Fruit fly (Drosophila melanogaster) whole organism, embryonic: ENCODE data around the gene Vps29.
A peak's percentile ranks its signal among the peaks of the same experiment; 100 is the strongest.

Experiments
- Atf3 ChIP-seq: fragments of 200-800 bp; sonication (Bioruptor generic); optimal IDR thresholded peaks from 3 replicates; lab custom pipeline; 2016; ENCODE audit warnings: missing biosample characterization, missing genetic modification characterization
- Atf6 ChIP-seq: fragments of 200-800 bp; sonication (Bioruptor generic); IDR thresholded peaks from 2 replicates; pipeline ENCODE4 v1.3.6; 2022; ENCODE audit warnings: missing biosample characterization, missing genetic modification characterization
- CG10267 ChIP-seq: fragments of 200-800 bp; sonication (Bioruptor generic); optimal IDR thresholded peaks from 2 replicates; lab custom pipeline; 2018; ENCODE audit warnings: missing biosample characterization, mild to moderate bottlenecking, missing genetic modification characterization, moderate library complexity
- CG10366 ChIP-seq: fragments of 200-800 bp; sonication (Bioruptor generic); IDR thresholded peaks from 2 replicates; pipeline ENCODE4 v1.3.6; 2022; ENCODE audit warnings: missing biosample characterization, missing genetic modification characterization
- CG10979 ChIP-seq: fragments of 200-800 bp; sonication (Bioruptor generic); optimal IDR thresholded peaks from 2 replicates; lab custom pipeline; 2018; ENCODE audit warnings: missing biosample characterization, mild to moderate bottlenecking, missing genetic modification characterization, moderate library complexity
- CG11504 ChIP-seq: fragments of 200-800 bp; sonication (Bioruptor generic); optimal IDR thresholded peaks from 3 replicates; lab custom pipeline; 2019; ENCODE audit warnings: missing biosample characterization, mild to moderate bottlenecking, missing genetic modification characterization, moderate library complexity
- CG12769 ChIP-seq: fragments of 200-800 bp; sonication (Bioruptor generic); optimal IDR thresholded peaks from 2 replicates; lab custom pipeline; 2019; ENCODE audit warnings: missing biosample characterization, mild to moderate bottlenecking, missing genetic modification characterization, moderate library complexity
- CG14710 ChIP-seq: fragments of 200-800 bp; sonication (Bioruptor generic); optimal IDR thresholded peaks from 3 replicates; lab custom pipeline; 2019; ENCODE audit warnings: missing biosample characterization, mild to moderate bottlenecking, missing genetic modification characterization, moderate library complexity
- CG1602 ChIP-seq: fragments of 200-800 bp; sonication (Bioruptor generic); optimal IDR thresholded peaks from 3 replicates; lab custom pipeline; 2016; ENCODE audit warnings: missing biosample characterization, missing genetic modification characterization
- CG16813 ChIP-seq: fragments of 200-800 bp; sonication (Bioruptor generic); IDR thresholded peaks from 3 replicates; pipeline ENCODE4 v1.3.6; 2022; ENCODE audit warnings: missing biosample characterization, missing genetic modification characterization; ENCODE audit not compliant: partially characterized antibody
- CG18011 ChIP-seq: fragments of 200-800 bp; sonication (Bioruptor generic); optimal IDR thresholded peaks from 2 replicates; lab custom pipeline; 2017; ENCODE audit warnings: missing biosample characterization, missing genetic modification characterization, mild to moderate bottlenecking, moderate library complexity, missing genotype
- CG30020 ChIP-seq: fragments of 200-800 bp; optimal IDR thresholded peaks from 2 replicates; lab custom pipeline; 2019; ENCODE audit warnings: missing biosample characterization, mild to moderate bottlenecking, missing genetic modification characterization, moderate library complexity
- CG31441 ChIP-seq: fragments of 200-800 bp; sonication (Bioruptor generic); IDR thresholded peaks from 2 replicates; pipeline ENCODE4 v1.3.6; 2022; ENCODE audit warnings: missing biosample characterization, missing genetic modification characterization
- CG3163 ChIP-seq: fragments of 200-800 bp; sonication (Bioruptor generic); optimal IDR thresholded peaks from 3 replicates; lab custom pipeline; 2016; ENCODE audit warnings: missing biosample characterization, missing genetic modification characterization
- CG32767 ChIP-seq: fragments of 200-800 bp; sonication (Bioruptor generic); IDR thresholded peaks from 2 replicates; pipeline ENCODE4 v1.3.6; 2022; ENCODE audit warnings: missing biosample characterization, missing genetic modification characterization
- CG3726 ChIP-seq: fragments of 200-800 bp; sonication (Bioruptor generic); IDR thresholded peaks from 3 replicates; pipeline ENCODE4, ENCODE4 v1.3.6; 2022; ENCODE audit warnings: missing biosample characterization, missing genetic modification characterization
- CG42726 ChIP-seq: fragments of 200-800 bp; sonication (Bioruptor generic); IDR thresholded peaks from 2 replicates; pipeline ENCODE4 v1.3.6; 2022; ENCODE audit warnings: missing biosample characterization, missing genetic modification characterization; ENCODE audit not compliant: partially characterized antibody
- CG7357 ChIP-seq: fragments of 200-800 bp; sonication (Bioruptor generic); IDR thresholded peaks from 3 replicates; pipeline ENCODE4 v1.3.6; 2022; ENCODE audit warnings: missing biosample characterization, missing genetic modification characterization
- CG7987 ChIP-seq: fragments of 200-800 bp; sonication (Bioruptor generic); optimal IDR thresholded peaks from 2 replicates; lab custom pipeline; 2018; ENCODE audit warnings: missing biosample characterization, mild to moderate bottlenecking, missing genetic modification characterization, moderate library complexity
- Deaf1 ChIP-seq: fragments of 200-800 bp; optimal IDR thresholded peaks from 3 replicates; lab custom pipeline; 2019; ENCODE audit warnings: missing biosample characterization, mild to moderate bottlenecking, missing genetic modification characterization, moderate library complexity
- E2f1 ChIP-seq: fragments of 200-800 bp; sonication (Bioruptor generic); IDR thresholded peaks from 2 replicates; pipeline ENCODE4 v1.3.6; 2022; ENCODE audit warnings: missing biosample characterization, missing genetic modification characterization
- Fer2 ChIP-seq: fragments of 200-800 bp; sonication (Bioruptor generic); optimal IDR thresholded peaks from 2 replicates; lab custom pipeline; 2018; ENCODE audit warnings: missing biosample characterization, mild to moderate bottlenecking, missing genetic modification characterization, moderate library complexity
- Fer3 ChIP-seq: fragments of 200-800 bp; sonication (Bioruptor generic); optimal IDR thresholded peaks from 2 replicates; lab custom pipeline; 2018; ENCODE audit warnings: missing biosample characterization, mild to moderate bottlenecking, missing genetic modification characterization, moderate library complexity
- Gsc ChIP-seq: fragments of 200-800 bp; sonication (Bioruptor generic); IDR thresholded peaks from 2 replicates; pipeline ENCODE4 v1.3.6; 2022; ENCODE audit warnings: missing biosample characterization, missing genetic modification characterization
- Mad ChIP-seq: fragments of 200-800 bp; sonication (Bioruptor generic); optimal IDR thresholded peaks from 2 replicates; lab custom pipeline; 2016; ENCODE audit warnings: missing biosample characterization, missing genetic modification characterization
- Med ChIP-seq: fragments of 200-800 bp; sonication (Bioruptor generic); peaks from one replicate; lab custom pipeline; 2016; ENCODE audit warnings: missing biosample characterization, missing genetic modification characterization, mild to moderate bottlenecking, inconsistent platforms, moderate library complexity
- Nf-YC ChIP-seq: fragments of 200-800 bp; optimal IDR thresholded peaks from 3 replicates; lab custom pipeline; 2019; ENCODE audit warnings: missing biosample characterization, mild to moderate bottlenecking, missing genetic modification characterization, moderate library complexity
- Pdp1 ChIP-seq, 2 experiments: fragments of 200-800 bp; sonication (Bioruptor generic); optimal IDR thresholded peaks; 3 replicates each; lab custom pipeline; 2016; ENCODE audit warnings: missing biosample characterization in 2 of 2, missing genetic modification characterization in 2 of 2, mild to moderate bottlenecking in 1 of 2, moderate library complexity in 1 of 2
- Taf1 ChIP-seq: fragments of 200-800 bp; sonication (Bioruptor generic); IDR thresholded peaks from 2 replicates; pipeline ENCODE4 v1.3.6; 2022; ENCODE audit warnings: missing biosample characterization, missing genetic modification characterization
- Trl ChIP-seq, 3 experiments: fragments of >200 bp in 2 of 3; fragments of 200-800 bp in 1 of 3; sonication (Bioruptor generic) in 1 of 3; optimal IDR thresholded peaks; 2 replicates in 1 of 3; 3 replicates in 2 of 3; lab custom pipeline; 2016 to 2017; ENCODE audit warnings: missing biosample characterization in 1 of 3, missing genetic modification characterization in 1 of 3
- croc ChIP-seq: fragments of 200-800 bp; sonication (Bioruptor generic); conservative IDR thresholded peaks from 3 replicates; pipeline ENCODE4 v1.3.6; 2022; ENCODE audit warnings: missing biosample characterization, missing genetic modification characterization
- ham ChIP-seq: fragments of 200-800 bp; sonication (Bioruptor generic); IDR thresholded peaks from 2 replicates; pipeline ENCODE4 v1.3.6; 2022; ENCODE audit warnings: missing biosample characterization, missing genetic modification characterization
- kay ChIP-seq: fragments of 200-800 bp; sonication (Bioruptor generic); optimal IDR thresholded peaks from 2 replicates; lab custom pipeline; 2016; ENCODE audit warnings: missing biosample characterization, missing genetic modification characterization
- ken ChIP-seq: fragments of 200-800 bp; sonication (Bioruptor generic); IDR thresholded peaks from 3 replicates; pipeline ENCODE4 v1.3.6; 2022; ENCODE audit warnings: missing biosample characterization, missing genetic modification characterization
- knrl ChIP-seq: fragments of 200-800 bp; sonication (Bioruptor generic); IDR thresholded peaks from 3 replicates; pipeline ENCODE4 v1.3.6; 2022; ENCODE audit warnings: missing biosample characterization, missing genetic modification characterization; ENCODE audit not compliant: partially characterized antibody
- lbe ChIP-seq: fragments of 200-800 bp; sonication (Bioruptor generic); optimal IDR thresholded peaks from 2 replicates; lab custom pipeline; 2016; ENCODE audit warnings: missing biosample characterization, mild to moderate bottlenecking, missing genetic modification characterization
- lilli ChIP-seq: fragments of 200-800 bp; sonication (Bioruptor generic); optimal IDR thresholded peaks from 3 replicates; lab custom pipeline; 2016; ENCODE audit warnings: missing biosample characterization, missing genetic modification characterization
- lov ChIP-seq, 2 experiments: fragments of 200-800 bp in 1 of 2; fragments of >200 bp in 1 of 2; sonication (Bioruptor generic) in 1 of 2; IDR thresholded peaks in 1 of 2; optimal IDR thresholded peaks in 1 of 2; 2 replicates in 1 of 2; 3 replicates in 1 of 2; pipeline versions ENCODE4 v1.3.6 to Lab custom; 2017 to 2022; ENCODE audit warnings: missing biosample characterization in 1 of 2, missing genetic modification characterization in 1 of 2
- mirr ChIP-seq: fragments of 200-800 bp; sonication (Bioruptor generic); optimal IDR thresholded peaks from 3 replicates; lab custom pipeline; 2018; ENCODE audit warnings: missing biosample characterization, mild to moderate bottlenecking, missing genetic modification characterization
- rib ChIP-seq: fragments of 200-800 bp; sonication (Bioruptor generic); IDR thresholded peaks from 2 replicates; pipeline ENCODE4 v1.3.6; 2022; ENCODE audit warnings: missing biosample characterization, missing genetic modification characterization
- sens-2 ChIP-seq: fragments of 200-800 bp; sonication (Bioruptor generic); IDR thresholded peaks from 2 replicates; pipeline ENCODE4 v1.3.6; 2022; ENCODE audit warnings: missing biosample characterization, missing genetic modification characterization
- sr ChIP-seq: fragments of 200-800 bp; sonication (Bioruptor generic); IDR thresholded peaks from 3 replicates; pipeline ENCODE4 v1.3.6; 2022; ENCODE audit warnings: missing biosample characterization, missing genetic modification characterization
- tin ChIP-seq: fragments of 200-800 bp; sonication (Bioruptor generic); optimal IDR thresholded peaks from 3 replicates; lab custom pipeline; 2016; ENCODE audit warnings: missing biosample characterization, missing genetic modification characterization
- trh ChIP-seq: fragments of 200-800 bp; sonication (Bioruptor generic); optimal IDR thresholded peaks from 2 replicates; lab custom pipeline; 2016; ENCODE audit warnings: missing biosample characterization, missing genetic modification characterization
- unpg ChIP-seq: fragments of 200-800 bp; sonication (Bioruptor generic); optimal IDR thresholded peaks from 3 replicates; lab custom pipeline; 2018; ENCODE audit warnings: missing biosample characterization, mild to moderate bottlenecking, missing genetic modification characterization, moderate library complexity
- z ChIP-seq: fragments of 200-800 bp; sonication (Bioruptor generic); IDR thresholded peaks from 3 replicates; pipeline ENCODE4 v1.3.6; 2022; ENCODE audit warnings: missing biosample characterization, missing genetic modification characterization

Vps29 gene

dm6 chr2L:1118880-1119809 is 31.4 kb upstream of the Vps29 start (continued):
- TF ChIP-seq kay (GFP tag; lab: Kevin White, UChicago) (peak; percentile 61), rib (GFP tag; lab: Robert Waterston, UW) (peak; percentile 96; the same call in 1 of the 2 replicates), lilli (GFP tag; lab: Kevin White, UChicago) (peak; percentile 85), CG1602 (peak; percentile 63), CG31441 (GFP tag; lab: Robert Waterston, UW) (peak; percentile 73), croc (peak; percentile 37; the same call in 1 of the 3 replicates), Fer3 (tag; lab: Kevin White, UChicago) (peak; percentile 72), CG42726 (GFP tag; lab: Robert Waterston, UW) (peak; percentile 55; the same call in 1 of the 2 replicates), CG16813 (GFP tag; lab: Robert Waterston, UW) (no peak), CG14710 (tag; lab: Kevin White, UChicago) (peak; percentile 23), CG12769 (peak; percentile 93), z (GFP tag; lab: Robert Waterston, UW) (peak; percentile 67; the same call in 2 of the 3 replicates), CG30020 (tag; lab: Kevin White, UChicago) (no peak), E2f1 (GFP tag; lab: Robert Waterston, UW) (peak; percentile 75), Deaf1 (tag; lab: Kevin White, UChicago) (peak; percentile 97), lov (optimal IDR thresholded peaks at IDR 0.05; lab: Kevin White, UChicago) (peak; percentile 31), lov (GFP tag; IDR thresholded peaks at IDR 0.05; lab: Robert Waterston, UW) (0 out of 3 replicates have a peak, but pooled peaks have one; percentile 13), Trl (optimal IDR thresholded peaks at IDR 0.05; lab: Kevin White, UChicago) (peak; percentile 80 to 94), Trl (GFP tag; optimal IDR thresholded peaks at IDR 0.05; lab: Kevin White, UChicago) (peak; percentile 59), CG3726 (GFP tag; lab: Robert Waterston, UW) (0 out of 3 replicates have a peak, but pooled peaks have one; percentile 55), Taf1 (GFP tag; lab: Robert Waterston, UW) (peak; percentile 55), Atf3 (GFP tag; lab: Kevin White, UChicago) (peak; percentile 41), Fer2 (tag; lab: Kevin White, UChicago) (no peak), CG7987 (GFP tag; lab: Kevin White, UChicago) (peak; percentile 9), Med (GFP tag; lab: Kevin White, UChicago) (peak; percentile 91), Nf-YC (tag; lab: Kevin White, UChicago) (peak; percentile 6), ham (no peak), lbe (GFP tag; lab: Kevin White, UChicago) (peak; percentile 52), sens-2 (GFP tag; lab: Robert Waterston, UW) (0 out of 2 replicates have a peak, but pooled peaks have one; percentile 6), Gsc (GFP tag; lab: Robert Waterston, UW) (0 out of 2 replicates have a peak, but pooled peaks have one; percentile 6), CG10979 (peak; percentile 34), trh (GFP tag; lab: Kevin White, UChicago) (peak; percentile 12), Atf6 (GFP tag; lab: Robert Waterston, UW) (peak; percentile 78), CG32767 (GFP tag; lab: Robert Waterston, UW) (peak; percentile 63), ken (GFP tag; lab: Robert Waterston, UW) (peak; percentile 72; the same call in 2 of the 3 replicates), unpg (peak; percentile 70), knrl (GFP tag; lab: Robert Waterston, UW) (0 out of 3 replicates have a peak, but pooled peaks have one; percentile 24), Mad (GFP tag; lab: Kevin White, UChicago) (peak; percentile 49), Pdp1 (GFP tag; optimal IDR thresholded peaks at IDR 0.05; lab: Kevin White, UChicago) (peak; percentile 23 to 53), CG3163 (GFP tag; lab: Kevin White, UChicago) (no peak), tin (GFP tag; lab: Kevin White, UChicago) (peak; percentile 57), CG11504 (tag; lab: Kevin White, UChicago) (peak; percentile 73), CG7357 (peak; percentile 63), sr (GFP tag; lab: Robert Waterston, UW) (peak; percentile 48; the same call in 1 of the 3 replicates), mirr (GFP tag; lab: Kevin White, UChicago) (peak; percentile 47), CG10267 (tag; lab: Kevin White, UChicago) (peak; percentile 29), CG10366 (GFP tag; lab: Robert Waterston, UW) (peak; percentile 76), CG18011 (GFP tag; lab: Kevin White, UChicago) (peak; percentile 51)
